Worm (Caenorhabditis elegans) whole organism, young adult: Measurements from ENCODE around the gene T20D3.5.
A peak's percentile ranks its signal among the peaks of the same experiment; 100 is the strongest.

Source experiments
- B0019.2 ChIP-seq: fragments of 200-800 bp; sonication (Bioruptor generic); conservative IDR thresholded peaks from 2 replicates; pipeline ENCODE4 v1.3.6; 2022; ENCODE audit warnings: missing genetic modification reagents, missing genetic modification characterization, missing compliant biosample characterization
- B0261.1 ChIP-seq: sonication (generic microtip); optimal IDR thresholded peaks from 2 replicates; lab custom pipeline; 2016; ENCODE audit warnings: mild to moderate bottlenecking, missing genetic modification characterization, moderate library complexity, missing compliant biosample characterization
- B0336.3 ChIP-seq: fragments of 200-800 bp; sonication (Bioruptor generic); IDR thresholded peaks from 2 replicates; pipeline ENCODE4 v1.3.6; 2022; ENCODE audit warnings: missing genetic modification characterization, missing compliant biosample characterization
- C17E4.6 ChIP-seq: fragments of 200-800 bp; sonication (Bioruptor generic); IDR thresholded peaks from 2 replicates; pipeline ENCODE4 v1.3.6; 2022; ENCODE audit warnings: missing genetic modification reagents, missing genetic modification characterization, missing compliant biosample characterization
- F33H1.4 ChIP-seq: fragments of 200-800 bp; sonication (Bioruptor generic); IDR thresholded peaks from 2 replicates; pipeline ENCODE4 v1.3.6; 2022; ENCODE audit warnings: missing genetic modification reagents, missing genetic modification characterization, missing compliant biosample characterization
- F37B4.10 ChIP-seq: fragments of 200-800 bp; sonication (Bioruptor generic); IDR thresholded peaks from 2 replicates; pipeline ENCODE4 v1.3.6; 2022; ENCODE audit warnings: missing genetic modification characterization, missing compliant biosample characterization
- F39B2.1 ChIP-seq: fragments of 200-800 bp; sonication (Bioruptor generic); IDR thresholded peaks from 2 replicates; pipeline ENCODE4 v1.3.6; 2022; ENCODE audit warnings: missing genetic modification reagents, missing genetic modification characterization, missing compliant biosample characterization
- F49E8.2 ChIP-seq: sonication (generic microtip); optimal IDR thresholded peaks from 3 replicates; lab custom pipeline; 2017; ENCODE audit warnings: missing genetic modification characterization, mild to moderate bottlenecking, missing compliant biosample characterization, antibody characterized with exemption, moderate library complexity; ENCODE audit not compliant: insufficient read depth
- F52B5.7 ChIP-seq: sonication (generic microtip); optimal IDR thresholded peaks from 2 replicates; lab custom pipeline; 2016; ENCODE audit warnings: mild to moderate bottlenecking, missing genetic modification characterization, missing compliant biosample characterization
- F57C9.4 ChIP-seq: sonication (generic microtip); optimal IDR thresholded peaks from 2 replicates; lab custom pipeline; 2017; ENCODE audit warnings: mild to moderate bottlenecking, missing genetic modification characterization, missing compliant biosample characterization
- K11D2.4 ChIP-seq: fragments of 200-800 bp; sonication (Bioruptor generic); IDR thresholded peaks from 2 replicates; pipeline ENCODE4 v1.3.6; 2022; ENCODE audit warnings: missing genetic modification reagents, missing genetic modification characterization, missing compliant biosample characterization
- K12H6.12 ChIP-seq: fragments of 200-800 bp; sonication (Bioruptor generic); optimal IDR thresholded peaks from 2 replicates; lab custom pipeline; 2018; ENCODE audit warnings: mild to moderate bottlenecking, missing genetic modification characterization, missing compliant biosample characterization
- T26A5.8 ChIP-seq: sonication (generic microtip); optimal IDR thresholded peaks from 2 replicates; lab custom pipeline; 2016; ENCODE audit warnings: missing genetic modification characterization, missing compliant biosample characterization
- Y53F4B.3 ChIP-seq: fragments of 200-800 bp; sonication (Bioruptor generic); IDR thresholded peaks from 2 replicates; pipeline ENCODE4 v1.3.6; 2022; ENCODE audit warnings: missing genetic modification reagents, missing genetic modification characterization, missing compliant biosample characterization
- Y56A3A.18 ChIP-seq: fragments of 200-800 bp; sonication (Bioruptor generic); IDR thresholded peaks from 2 replicates; pipeline ENCODE4 v1.3.6; 2022; ENCODE audit warnings: missing genetic modification reagents, missing genetic modification characterization, missing compliant biosample characterization
- Y79H2A.3 ChIP-seq: fragments of 200-800 bp; sonication (Bioruptor generic); conservative IDR thresholded peaks from 2 replicates; pipeline ENCODE4 v1.3.6; 2022; ENCODE audit warnings: missing genetic modification reagents, missing genetic modification characterization, missing compliant biosample characterization
- aptf-2 ChIP-seq: fragments of 200-800 bp; sonication (Bioruptor generic); conservative IDR thresholded peaks from 2 replicates; pipeline ENCODE4 v1.3.6; 2022; ENCODE audit warnings: missing genetic modification reagents, missing genetic modification characterization, missing compliant biosample characterization
- aptf-3 ChIP-seq: fragments of 200-800 bp; sonication (Bioruptor generic); IDR thresholded peaks from 2 replicates; pipeline ENCODE4 v1.3.6; 2022; ENCODE audit warnings: missing genetic modification characterization, missing compliant biosample characterization
- attf-5 ChIP-seq: fragments of 200-800 bp; sonication (Bioruptor generic); optimal IDR thresholded peaks from 2 replicates; lab custom pipeline; 2018; ENCODE audit warnings: mild to moderate bottlenecking, missing genetic modification characterization, missing compliant biosample characterization
- ceh-27 ChIP-seq: fragments of 200-800 bp; sonication (Bioruptor generic); optimal IDR thresholded peaks from 2 replicates; lab custom pipeline; 2018; ENCODE audit warnings: mild to moderate bottlenecking, missing genetic modification characterization, moderate library complexity, missing compliant biosample characterization
- chd-7 ChIP-seq: sonication (generic microtip); optimal IDR thresholded peaks from 2 replicates; lab custom pipeline; 2016; ENCODE audit warnings: mild to moderate bottlenecking, missing genetic modification characterization, moderate library complexity, missing compliant biosample characterization
- fkh-3 ChIP-seq: sonication (generic microtip); optimal IDR thresholded peaks from 2 replicates; lab custom pipeline; 2016; ENCODE audit warnings: mild to moderate bottlenecking, missing genetic modification characterization, missing compliant biosample characterization
- gei-17 ChIP-seq: fragments of 200-800 bp; sonication (Bioruptor generic); optimal IDR thresholded peaks from 2 replicates; lab custom pipeline; 2018; ENCODE audit warnings: mild to moderate bottlenecking, missing genetic modification characterization, missing compliant biosample characterization
- him-1 ChIP-seq: sonication (generic microtip); optimal IDR thresholded peaks from 2 replicates; lab custom pipeline; 2016; ENCODE audit warnings: missing genotype, missing genetic modification reagents, missing genetic modification characterization, missing compliant biosample characterization
- hsf-1 ChIP-seq: fragments of 200-800 bp; sonication (Bioruptor generic); IDR thresholded peaks from 2 replicates; pipeline ENCODE4 v1.3.6; 2022; ENCODE audit warnings: missing genetic modification reagents, missing genetic modification characterization, missing compliant biosample characterization
- lag-1 ChIP-seq: fragments of 200-800 bp; sonication (Bioruptor generic); IDR thresholded peaks from 2 replicates; pipeline ENCODE4 v1.3.6; 2022; ENCODE audit warnings: missing genetic modification reagents, missing genetic modification characterization, missing compliant biosample characterization
- let-526 ChIP-seq: fragments of 200-800 bp; sonication (Bioruptor generic); IDR thresholded peaks from 2 replicates; pipeline ENCODE4 v1.3.6; 2022; ENCODE audit warnings: missing genetic modification reagents, missing genetic modification characterization, missing compliant biosample characterization
- lin-35 ChIP-seq, 3 experiments: fragments of 150-350 bp in 2 of 3; sonication (generic microtip) in 1 of 3; optimal IDR thresholded peaks; 2 replicates each; lab custom pipeline; 2014 to 2018; ENCODE audit warnings: missing biosample characterization in 3 of 3, missing genetic modification characterization in 3 of 3, missing genetic modification reagents in 3 of 3
- lir-1 ChIP-seq: fragments of 200-800 bp; sonication (Bioruptor generic); conservative IDR thresholded peaks from 2 replicates; pipeline ENCODE4 v1.3.6; 2022; ENCODE audit warnings: missing genetic modification reagents, missing genetic modification characterization, missing compliant biosample characterization
- lsl-1 ChIP-seq: fragments of 200-800 bp; sonication (Bioruptor generic); optimal IDR thresholded peaks from 2 replicates; lab custom pipeline; 2018; ENCODE audit warnings: mild to moderate bottlenecking, missing genetic modification characterization, moderate library complexity, missing compliant biosample characterization
- madf-3 ChIP-seq: fragments of 200-800 bp; sonication (Bioruptor generic); IDR thresholded peaks from 2 replicates; pipeline ENCODE4 v1.3.6; 2022; ENCODE audit warnings: missing genetic modification reagents, missing genetic modification characterization, missing compliant biosample characterization
- madf-6 ChIP-seq: fragments of 200-800 bp; sonication (Bioruptor generic); IDR thresholded peaks from 2 replicates; pipeline ENCODE4 v1.3.6; 2022; ENCODE audit warnings: missing genetic modification reagents, missing genetic modification characterization, missing compliant biosample characterization
- madf-8 ChIP-seq: fragments of 200-800 bp; sonication (Bioruptor generic); conservative IDR thresholded peaks from 2 replicates; pipeline ENCODE4 v1.3.6; 2022; ENCODE audit warnings: missing genetic modification reagents, missing genetic modification characterization, missing compliant biosample characterization
- mxl-1 ChIP-seq: sonication (generic microtip); optimal IDR thresholded peaks from 2 replicates; lab custom pipeline; 2016; ENCODE audit warnings: missing genetic modification characterization, missing compliant biosample characterization
- nfya-1 ChIP-seq: sonication (generic microtip); optimal IDR thresholded peaks from 2 replicates; lab custom pipeline; 2017; ENCODE audit warnings: antibody characterized with exemption, missing compliant biosample characterization, missing genetic modification characterization, borderline replicate concordance; ENCODE audit not compliant: insufficient read depth
- nhr-120 ChIP-seq: fragments of 200-800 bp; sonication (Bioruptor generic); IDR thresholded peaks from 2 replicates; pipeline ENCODE4 v1.3.6; 2022; ENCODE audit warnings: missing genetic modification characterization, missing compliant biosample characterization
- nhr-80 ChIP-seq: sonication (generic microtip); optimal IDR thresholded peaks from 2 replicates; lab custom pipeline; 2016; ENCODE audit warnings: missing genetic modification characterization, missing compliant biosample characterization
- sea-2 ChIP-seq: fragments of 200-800 bp; sonication (Bioruptor generic); IDR thresholded peaks from 2 replicates; pipeline ENCODE4 v1.3.6; 2022; ENCODE audit warnings: missing genetic modification characterization, missing compliant biosample characterization
- snpc-1.1 ChIP-seq: sonication (generic microtip); optimal IDR thresholded peaks from 2 replicates; lab custom pipeline; 2017; ENCODE audit warnings: missing genetic modification characterization, mild to moderate bottlenecking, missing compliant biosample characterization, antibody characterized with exemption, moderate library complexity, missing genotype, missing genetic modification reagents; ENCODE audit not compliant: insufficient read depth
- snpc-3.4 ChIP-seq: sonication (generic microtip); optimal IDR thresholded peaks from 2 replicates; lab custom pipeline; 2017; ENCODE audit warnings: missing genetic modification characterization, mild to moderate bottlenecking, missing compliant biosample characterization, antibody characterized with exemption, moderate library complexity, missing genotype, missing genetic modification reagents
- snpc-4 ChIP-seq, 5 experiments: fragments of 150-350 bp in 1 of 5; sonication (generic microtip) in 4 of 5; optimal IDR thresholded peaks; 2 replicates each; lab custom pipeline; 2014 to 2018; ENCODE audit warnings: missing genetic modification characterization in 5 of 5, missing biosample characterization in 3 of 5, antibody characterized with exemption in 2 of 5, mild to moderate bottlenecking in 2 of 5, missing compliant biosample characterization in 2 of 5, missing genotype in 2 of 5, moderate library complexity in 2 of 5, missing genetic modification reagents in 1 of 5
- sptf-2 ChIP-seq: fragments of 200-800 bp; sonication (Bioruptor generic); optimal IDR thresholded peaks from 2 replicates; lab custom pipeline; 2018; ENCODE audit warnings: mild to moderate bottlenecking, missing genetic modification characterization, missing compliant biosample characterization
- unc-130 ChIP-seq: sonication (generic microtip); optimal IDR thresholded peaks from 2 replicates; lab custom pipeline; 2016; ENCODE audit warnings: missing genetic modification reagents, missing genetic modification characterization, missing compliant biosample characterization
- zim-3 ChIP-seq: sonication (generic microtip); optimal IDR thresholded peaks from 2 replicates; lab custom pipeline; 2017; ENCODE audit warnings: mild to moderate bottlenecking, missing genetic modification characterization, moderate library complexity, missing compliant biosample characterization
- ztf-26 ChIP-seq: sonication (generic microtip); optimal IDR thresholded peaks from 2 replicates; lab custom pipeline; 2017; ENCODE audit warnings: missing genetic modification characterization, missing compliant biosample characterization
- ztf-6 ChIP-seq: fragments of 200-800 bp; sonication (Bioruptor generic); IDR thresholded peaks from 2 replicates; pipeline ENCODE4 v1.3.6; 2022; ENCODE audit warnings: missing genetic modification reagents, missing genetic modification characterization, missing compliant biosample characterization

T20D3.5 gene

ce11 chrIV:9366411-9366810 lies 29.6 kb downstream of the T20D3.5 start, which contains the start of gene pezo-1:
Gene pezo-1 (minus strand): TSS chrIV:9366511.
- TF ChIP-seq nhr-80: no peak
- TF ChIP-seq mxl-1: no peak
- TF ChIP-seq T26A5.8 (tag; lab: Kevin White, UChicago): no peak
- TF ChIP-seq lsl-1 (GFP tag; lab: Kevin White, UChicago): peak; percentile 28
- TF ChIP-seq nhr-120 (GFP tag; lab: Robert Waterston, UW): no peak
- no peak for TF ChIP-seq F49E8.2 (tag; lab: Kevin White, UChicago)
- TF ChIP-seq hsf-1 (GFP tag; lab: Robert Waterston, UW): 0 out of 2 replicates have a peak, but pooled peaks have one; percentile 25
- no peak for TF ChIP-seq aptf-2 (GFP tag; lab: Robert Waterston, UW)
- TF ChIP-seq nfya-1 (tag; lab: Kevin White, UChicago): no peak
- TF ChIP-seq K11D2.4 (GFP tag; lab: Robert Waterston, UW): no peak
- no peak for TF ChIP-seq C17E4.6 (GFP tag; lab: Robert Waterston, UW)
- TF ChIP-seq zim-3: no peak
- no peak for TF ChIP-seq let-526 (GFP tag; lab: Robert Waterston, UW)
- no peak for TF ChIP-seq aptf-3 (GFP tag; lab: Robert Waterston, UW)
- no peak for TF ChIP-seq F37B4.10
- TF ChIP-seq sptf-2 (GFP tag; lab: Kevin White, UChicago): no peak
- no peak for TF ChIP-seq F39B2.1
- TF ChIP-seq lir-1: no peak
- TF ChIP-seq Y56A3A.18 (GFP tag; lab: Robert Waterston, UW): no peak
- no peak for TF ChIP-seq attf-5 (GFP tag; lab: Kevin White, UChicago)
- peak; percentile 11 for TF ChIP-seq snpc-3.4

- TF ChIP-seq madf-3 (GFP tag; lab: Robert Waterston, UW) (no peak), T26A5.8 (tag; lab: Kevin White, UChicago) (no peak), K12H6.12 (tag; lab: Kevin White, UChicago) (no peak), him-1 (no peak), F52B5.7 (tag; lab: Kevin White, UChicago) (no peak), fkh-3 (tag; lab: Kevin White, UChicago) (no peak), F57C9.4 (no peak), snpc-1.1 (tag; lab: Kevin White, UChicago) (peak; percentile 37), sptf-2 (GFP tag; lab: Kevin White, UChicago) (no peak), B0336.3 (no peak), sea-2 (GFP tag; lab: Robert Waterston, UW) (no peak), gei-17 (GFP tag; lab: Kevin White, UChicago) (no peak), B0261.1 (tag; lab: Kevin White, UChicago) (no peak), madf-6 (GFP tag; lab: Robert Waterston, UW) (peak; percentile 96), lag-1 (GFP tag; lab: Robert Waterston, UW) (no peak), ztf-6 (no peak), Y53F4B.3 (no peak), B0019.2 (GFP tag; lab: Robert Waterston, UW) (peak; percentile 20; the same call in 1 of the 2 replicates), madf-8 (peak; percentile 82), chd-7 (tag; lab: Kevin White, UChicago) (no peak), snpc-4 (GFP tag; optimal IDR thresholded peaks at IDR 0.05; lab: Kevin White, UChicago) (peak; percentile 10), snpc-4 (tag; optimal IDR thresholded peaks at IDR 0.05; lab: Kevin White, UChicago) (peak in 2 of 4 experiments; percentile 9 to 48), Y79H2A.3 (GFP tag; lab: Robert Waterston, UW) (no peak), ceh-27 (peak; percentile 24), F33H1.4 (GFP tag; lab: Robert Waterston, UW) (peak; percentile 90), lin-35 (GFP tag; optimal IDR thresholded peaks at IDR 0.05; lab: Kevin White, UChicago) (no peak), ztf-26 (tag; lab: Kevin White, UChicago) (no peak), unc-130 (GFP tag; lab: Kevin White, UChicago) (no peak)
These were observed 31.2 kb downstream of the T20D3.5 start for ce11 chrIV:9367852-9368627.
